Fruit fly (Drosophila melanogaster) whole organism, pupa: Measurements from ENCODE around the gene Or33c.

Source experiments
- CG10348 ChIP-seq: fragments of 200-800 bp; sonication (Bioruptor generic); IDR thresholded peaks from 2 replicates; pipeline ENCODE4 v1.3.6; 2022; ENCODE audit warnings: missing biosample characterization, missing genetic modification characterization
- CG15710 ChIP-seq: fragments of 200-800 bp; sonication (Bioruptor generic); optimal IDR thresholded peaks from 2 replicates; lab custom pipeline; 2018; ENCODE audit warnings: missing biosample characterization, mild to moderate bottlenecking, missing genetic modification characterization, moderate library complexity
- CG32121 ChIP-seq: fragments of 200-800 bp; sonication (Bioruptor generic); IDR thresholded peaks from 2 replicates; pipeline ENCODE4 v1.3.6; 2022; ENCODE audit warnings: missing biosample characterization, missing genetic modification characterization
- CG34367 ChIP-seq: fragments of 200-800 bp; sonication (Bioruptor generic); optimal IDR thresholded peaks from 2 replicates; lab custom pipeline; 2018; ENCODE audit warnings: missing biosample characterization, mild to moderate bottlenecking, missing genetic modification characterization
- CG4496 ChIP-seq: fragments of 200-800 bp; sonication (Bioruptor generic); IDR thresholded peaks from 3 replicates; pipeline ENCODE4 v1.3.6; 2022; ENCODE audit warnings: missing biosample characterization, missing genetic modification characterization
- EcR ChIP-seq: fragments of 200-800 bp; sonication (Bioruptor generic); optimal IDR thresholded peaks from 3 replicates; lab custom pipeline; 2019; ENCODE audit warnings: missing biosample characterization, missing genetic modification characterization, mild to moderate bottlenecking, moderate library complexity, missing genetic modification reagents
- Pif1B ChIP-seq: fragments of 200-800 bp; sonication (Bioruptor generic); optimal IDR thresholded peaks from 3 replicates; lab custom pipeline; 2016; ENCODE audit warnings: missing biosample characterization, missing genetic modification characterization
- fd96Ca ChIP-seq: fragments of 200-800 bp; sonication (Bioruptor generic); IDR thresholded peaks from 3 replicates; pipeline ENCODE4 v1.3.6; 2022; ENCODE audit warnings: missing biosample characterization, missing genetic modification characterization
- rn ChIP-seq: fragments of 200-800 bp; sonication (Bioruptor generic); IDR thresholded peaks from 2 replicates; pipeline ENCODE4 v1.3.6; 2022; ENCODE audit warnings: missing biosample characterization, missing genetic modification characterization

dm6 chr2L:11937669-11938068 lies at the start of gene Or33c:
- no peak for TF ChIP-seq fd96Ca (GFP tag; lab: Robert Waterston, UW)
- TF ChIP-seq CG4496 (GFP tag; lab: Robert Waterston, UW), result no peak
- no peak for TF ChIP-seq CG32121 (GFP tag; lab: Robert Waterston, UW)
- TF ChIP-seq rn (GFP tag; lab: Robert Waterston, UW), result no peak
- no peak for TF ChIP-seq Pif1B (GFP tag; lab: Kevin White, UChicago)
- TF ChIP-seq CG10348 (GFP tag; lab: Robert Waterston, UW), result no peak
- no peak for TF ChIP-seq CG15710 (tag; lab: Kevin White, UChicago)
- TF ChIP-seq EcR (GFP tag; lab: Kevin White, UChicago), result no peak
- TF ChIP-seq CG34367, result no peak
